Fruit fly (Drosophila melanogaster) whole organism, embryonic: ENCODE data around the gene CG14252.

Experiments used
- B-H1 ChIP-seq: fragments of 200-800 bp; sonication (Bioruptor generic); IDR thresholded peaks from 3 replicates; pipeline ENCODE4 v1.3.6; 2022; ENCODE audit warnings: missing biosample characterization, missing genetic modification characterization
- CG10209 ChIP-seq: fragments of 200-800 bp; sonication (Bioruptor generic); optimal IDR thresholded peaks from 3 replicates; lab custom pipeline; 2017; ENCODE audit warnings: missing biosample characterization, mild to moderate bottlenecking, missing genetic modification characterization, missing genetic modification reagents
- CG10274 ChIP-seq: fragments of 200-800 bp; sonication (Bioruptor generic); optimal IDR thresholded peaks from 3 replicates; lab custom pipeline; 2017; ENCODE audit warnings: missing biosample characterization, mild to moderate bottlenecking, missing genetic modification characterization
- CG10321 ChIP-seq: fragments of 200-800 bp; sonication (Bioruptor generic); IDR thresholded peaks from 2 replicates; pipeline ENCODE4 v1.3.6; 2022; ENCODE audit warnings: missing biosample characterization, missing genetic modification characterization
- CG10366 ChIP-seq: fragments of 200-800 bp; sonication (Bioruptor generic); IDR thresholded peaks from 2 replicates; pipeline ENCODE4 v1.3.6; 2022; ENCODE audit warnings: missing biosample characterization, missing genetic modification characterization
- CG10565 ChIP-seq: fragments of 200-800 bp; sonication (Bioruptor generic); optimal IDR thresholded peaks from 3 replicates; lab custom pipeline; 2016; ENCODE audit warnings: missing biosample characterization, mild to moderate bottlenecking, missing genetic modification characterization
- CG10959 ChIP-seq: fragments of 200-800 bp; sonication (Bioruptor generic); IDR thresholded peaks from 2 replicates; pipeline ENCODE4 v1.3.6; 2022; ENCODE audit warnings: missing biosample characterization, missing genetic modification characterization
- CG11247 ChIP-seq: fragments of 200-800 bp; sonication (Bioruptor generic); IDR thresholded peaks from 2 replicates; pipeline ENCODE4 v1.3.6; 2022; ENCODE audit warnings: missing biosample characterization, missing genetic modification characterization
- CG12299 ChIP-seq: fragments of 200-800 bp; sonication (Bioruptor generic); optimal IDR thresholded peaks from 2 replicates; lab custom pipeline; 2018; ENCODE audit warnings: missing biosample characterization, mild to moderate bottlenecking, missing genetic modification characterization
- CG13424 ChIP-seq: fragments of 200-800 bp; sonication (Bioruptor generic); optimal IDR thresholded peaks from 2 replicates; lab custom pipeline; 2019; ENCODE audit warnings: missing biosample characterization, mild to moderate bottlenecking, missing genetic modification characterization, moderate library complexity
- CG15011 ChIP-seq: fragments of 200-800 bp; sonication (Bioruptor generic); optimal IDR thresholded peaks from 3 replicates; lab custom pipeline; 2018; ENCODE audit warnings: missing biosample characterization, mild to moderate bottlenecking, missing genetic modification characterization
- CG17186 ChIP-seq: fragments of 200-800 bp; sonication (Bioruptor generic); optimal IDR thresholded peaks from 3 replicates; lab custom pipeline; 2017; ENCODE audit warnings: missing biosample characterization, missing genetic modification reagents, missing genetic modification characterization
- CG17912 ChIP-seq: fragments of 200-800 bp; sonication (Bioruptor generic); optimal IDR thresholded peaks from 2 replicates; lab custom pipeline; 2018; ENCODE audit warnings: missing biosample characterization, mild to moderate bottlenecking, missing genetic modification characterization
- CG18619 ChIP-seq: fragments of 200-800 bp; sonication (Bioruptor generic); optimal IDR thresholded peaks from 3 replicates; lab custom pipeline; 2017; ENCODE audit warnings: missing biosample characterization, mild to moderate bottlenecking, missing genetic modification characterization
- CG30403 ChIP-seq: fragments of 200-800 bp; sonication (Bioruptor generic); optimal IDR thresholded peaks from 3 replicates; lab custom pipeline; 2016; ENCODE audit warnings: missing biosample characterization, missing genetic modification characterization
- CG31441 ChIP-seq: fragments of 200-800 bp; sonication (Bioruptor generic); IDR thresholded peaks from 2 replicates; pipeline ENCODE4 v1.3.6; 2022; ENCODE audit warnings: missing biosample characterization, missing genetic modification characterization
- CG3407 ChIP-seq: fragments of 200-800 bp; sonication (Bioruptor generic); optimal IDR thresholded peaks from 2 replicates; lab custom pipeline; 2018; ENCODE audit warnings: missing biosample characterization, mild to moderate bottlenecking, missing genetic modification characterization
- CG5953 ChIP-seq: fragments of 200-800 bp; sonication (Bioruptor generic); IDR thresholded peaks from 2 replicates; pipeline ENCODE4 v1.3.6; 2022; ENCODE audit warnings: missing biosample characterization, missing genetic modification characterization
- CG6813 ChIP-seq: fragments of 200-800 bp; sonication (Bioruptor generic); optimal IDR thresholded peaks from 2 replicates; lab custom pipeline; 2017; ENCODE audit warnings: missing biosample characterization, missing genetic modification characterization, mild to moderate bottlenecking, moderate library complexity, missing genetic modification reagents
- CG7271 ChIP-seq: fragments of 200-800 bp; sonication (Bioruptor generic); optimal IDR thresholded peaks from 2 replicates; lab custom pipeline; 2018; ENCODE audit warnings: missing biosample characterization, mild to moderate bottlenecking, missing genetic modification characterization, moderate library complexity
- CG7928 ChIP-seq: fragments of 200-800 bp; sonication (Bioruptor generic); optimal IDR thresholded peaks from 2 replicates; lab custom pipeline; 2017; ENCODE audit warnings: missing biosample characterization, mild to moderate bottlenecking, missing genetic modification characterization
- CkIIα-i1 ChIP-seq: fragments of 200-800 bp; sonication (Bioruptor generic); IDR thresholded peaks from 2 replicates; pipeline ENCODE4 v1.3.6; 2022; ENCODE audit warnings: missing biosample characterization, missing genetic modification characterization
- Dip2 ChIP-seq: fragments of 200-800 bp; sonication (Bioruptor generic); IDR thresholded peaks from 2 replicates; pipeline ENCODE4 v1.3.6; 2022; ENCODE audit warnings: missing biosample characterization, missing genetic modification characterization
- Dip3 ChIP-seq: fragments of 200-800 bp; sonication (Bioruptor generic); optimal IDR thresholded peaks from 3 replicates; lab custom pipeline; 2016; ENCODE audit warnings: missing biosample characterization, missing genetic modification characterization
- Dp ChIP-seq: fragments of 200-800 bp; sonication (Bioruptor generic); optimal IDR thresholded peaks from 2 replicates; lab custom pipeline; 2018; ENCODE audit warnings: missing biosample characterization, mild to moderate bottlenecking, missing genetic modification characterization, moderate library complexity
- Ets65A ChIP-seq: fragments of 200-800 bp; sonication (Bioruptor generic); peaks from one replicate; lab custom pipeline; 2016; ENCODE audit warnings: missing biosample characterization, missing genetic modification characterization
- Lim3 ChIP-seq: fragments of 200-800 bp; sonication (Bioruptor generic); IDR thresholded peaks from 2 replicates; pipeline ENCODE4 v1.3.6; 2022; ENCODE audit warnings: missing biosample characterization, missing genetic modification characterization
- Mes4 ChIP-seq: fragments of 200-800 bp; sonication (Bioruptor generic); optimal IDR thresholded peaks from 2 replicates; lab custom pipeline; 2016; ENCODE audit warnings: missing biosample characterization, missing genetic modification characterization
- Oli ChIP-seq: fragments of 200-800 bp; sonication (Bioruptor generic); optimal IDR thresholded peaks from 2 replicates; lab custom pipeline; 2018; ENCODE audit warnings: missing biosample characterization, mild to moderate bottlenecking, missing genetic modification characterization, moderate library complexity
- Rfx ChIP-seq: fragments of 200-800 bp; sonication (Bioruptor generic); IDR thresholded peaks from 2 replicates; pipeline ENCODE4 v1.3.6; 2022; ENCODE audit warnings: missing biosample characterization, missing genetic modification characterization
- Sin3A ChIP-seq: fragments of >200 bp; optimal IDR thresholded peaks from 2 replicates; lab custom pipeline; 2018
- Spps ChIP-seq: fragments of 200-800 bp; sonication (Bioruptor generic); optimal IDR thresholded peaks from 2 replicates; lab custom pipeline; 2018; ENCODE audit warnings: missing biosample characterization, mild to moderate bottlenecking, missing genetic modification characterization
- chn ChIP-seq: fragments of 200-800 bp; sonication (Bioruptor generic); optimal IDR thresholded peaks from 2 replicates; lab custom pipeline; 2016; ENCODE audit warnings: missing biosample characterization, missing genetic modification characterization
- croc ChIP-seq: fragments of 200-800 bp; sonication (Bioruptor generic); conservative IDR thresholded peaks from 3 replicates; pipeline ENCODE4 v1.3.6; 2022; ENCODE audit warnings: missing biosample characterization, missing genetic modification characterization
- danr ChIP-seq: fragments of 200-800 bp; sonication (Bioruptor generic); IDR thresholded peaks from 2 replicates; pipeline ENCODE4 v1.3.6; 2022; ENCODE audit warnings: missing biosample characterization, missing genetic modification characterization
- dimm ChIP-seq: fragments of 200-800 bp; sonication (Bioruptor generic); IDR thresholded peaks from 2 replicates; pipeline ENCODE4 v1.3.6; 2022; ENCODE audit warnings: missing biosample characterization, missing genetic modification characterization
- ems ChIP-seq: fragments of 200-800 bp; sonication (Bioruptor generic); optimal IDR thresholded peaks from 3 replicates; lab custom pipeline; 2016; ENCODE audit warnings: missing biosample characterization, missing genetic modification characterization
- en ChIP-seq: fragments of 200-800 bp; sonication (Bioruptor generic); optimal IDR thresholded peaks from 2 replicates; lab custom pipeline; 2016; ENCODE audit warnings: missing biosample characterization, missing genetic modification characterization
- ewg ChIP-seq: fragments of 200-800 bp; sonication (Bioruptor generic); optimal IDR thresholded peaks from 3 replicates; lab custom pipeline; 2017; ENCODE audit warnings: mild to moderate bottlenecking, missing biosample characterization, missing genetic modification reagents, missing genetic modification characterization
- gem ChIP-seq: fragments of 200-800 bp; sonication (Bioruptor generic); optimal IDR thresholded peaks from 2 replicates; lab custom pipeline; 2019; ENCODE audit warnings: missing biosample characterization, mild to moderate bottlenecking, missing genetic modification characterization, moderate library complexity
- jigr1 ChIP-seq: fragments of 200-800 bp; sonication (Bioruptor generic); IDR thresholded peaks from 3 replicates; pipeline ENCODE4 v1.3.6; 2022; ENCODE audit warnings: missing biosample characterization, missing genetic modification characterization
- lab ChIP-seq: fragments of 200-800 bp; sonication (Bioruptor generic); optimal IDR thresholded peaks from 3 replicates; lab custom pipeline; 2017; ENCODE audit warnings: missing biosample characterization, missing genetic modification characterization, mild to moderate bottlenecking, moderate library complexity, missing genetic modification reagents
- lmd ChIP-seq: fragments of 200-800 bp; sonication (Bioruptor generic); IDR thresholded peaks from 2 replicates; pipeline ENCODE4 v1.3.6; 2022; ENCODE audit warnings: missing biosample characterization, missing genetic modification characterization
- maf-S ChIP-seq: fragments of 200-800 bp; sonication (Bioruptor generic); optimal IDR thresholded peaks from 2 replicates; lab custom pipeline; 2016; ENCODE audit warnings: missing biosample characterization, missing genetic modification characterization
- org-1 ChIP-seq: fragments of 200-800 bp; sonication (Bioruptor generic); optimal IDR thresholded peaks from 2 replicates; lab custom pipeline; 2017; ENCODE audit warnings: missing biosample characterization, missing genetic modification characterization
- prd ChIP-seq, 3 experiments: fragments of >200 bp in 2 of 3; fragments of 200-800 bp in 1 of 3; sonication (Bioruptor generic) in 1 of 3; optimal IDR thresholded peaks in 2 of 3; IDR thresholded peaks in 1 of 3; 2 replicates in 2 of 3; 3 replicates in 1 of 3; pipeline versions ENCODE4 v1.3.6 to Lab custom; 2017 to 2022; ENCODE audit warnings: missing biosample characterization in 1 of 3, missing genetic modification characterization in 1 of 3
- ranshi ChIP-seq: fragments of 200-800 bp; sonication (Bioruptor generic); IDR thresholded peaks from 2 replicates; pipeline ENCODE4 v1.3.6; 2022; ENCODE audit warnings: missing biosample characterization, missing genetic modification characterization
- tgo ChIP-seq: fragments of 200-800 bp; sonication (Bioruptor generic); IDR thresholded peaks from 3 replicates; pipeline ENCODE4 v1.3.6; 2022; ENCODE audit warnings: missing biosample characterization, missing genetic modification characterization
- trh ChIP-seq: fragments of 200-800 bp; sonication (Bioruptor generic); optimal IDR thresholded peaks from 2 replicates; lab custom pipeline; 2016; ENCODE audit warnings: missing biosample characterization, missing genetic modification characterization
- tx ChIP-seq: fragments of 200-800 bp; sonication (Bioruptor generic); optimal IDR thresholded peaks from 2 replicates; lab custom pipeline; 2016; ENCODE audit warnings: missing biosample characterization, missing genetic modification characterization
- vvl ChIP-seq: fragments of 200-800 bp; sonication (Bioruptor generic); IDR thresholded peaks from 2 replicates; pipeline ENCODE4 v1.3.6; 2022; ENCODE audit warnings: missing biosample characterization, missing genetic modification characterization

CG14252 gene

dm6 chr3R:26963747-26964174, 18.4 kb downstream of the CG14252 start (continued):
- TF ChIP-seq CG15011 (GFP tag; lab: Kevin White, UChicago) (peak; percentile 76), CG10274 (GFP tag; lab: Kevin White, UChicago) (peak; percentile 5), CG31441 (peak; percentile 70), CG17912 (GFP tag; lab: Kevin White, UChicago) (no peak), CG5953 (GFP tag; lab: Robert Waterston, UW) (0 out of 2 replicates have a peak, but pooled peaks have one; percentile 17), B-H1 (GFP tag; lab: Robert Waterston, UW) (no peak), Dp (GFP tag; lab: Kevin White, UChicago) (no peak), croc (GFP tag; lab: Robert Waterston, UW) (peak; percentile 43; the same call in 2 of the 3 replicates), ranshi (GFP tag; lab: Robert Waterston, UW) (peak; percentile 23; the same call in 1 of the 2 replicates), trh (GFP tag; lab: Kevin White, UChicago) (no peak), CG11247 (no peak), lab (GFP tag; lab: Kevin White, UChicago) (peak; percentile 90), gem (tag; lab: Kevin White, UChicago) (peak; percentile 64), Dip3 (GFP tag; lab: Kevin White, UChicago) (peak; percentile 41), dimm (GFP tag; lab: Robert Waterston, UW) (no peak), tx (GFP tag; lab: Kevin White, UChicago) (peak; percentile 3), maf-S (no peak), danr (GFP tag; lab: Robert Waterston, UW) (peak; percentile 63), CG18619 (GFP tag; lab: Kevin White, UChicago) (peak; percentile 14), ems (GFP tag; lab: Kevin White, UChicago) (peak; percentile 55), CG7271 (tag; lab: Kevin White, UChicago) (peak; percentile 62), CG6813 (GFP tag; lab: Kevin White, UChicago) (peak; percentile 83), Sin3A (lab: Kevin White, UChicago) (no peak), CG13424 (tag; lab: Kevin White, UChicago) (peak; percentile 39), chn (no peak), Mes4 (GFP tag; lab: Kevin White, UChicago) (no peak), org-1 (GFP tag; lab: Kevin White, UChicago) (peak; percentile 50), en (GFP tag; lab: Kevin White, UChicago) (no peak), CkIIα-i1 (GFP tag; lab: Robert Waterston, UW) (no peak), CG7928 (no peak), CG10209 (GFP tag; lab: Kevin White, UChicago) (peak; percentile 35), tgo (peak; percentile 50; the same call in 1 of the 3 replicates), jigr1 (no peak), CG30403 (peak; percentile 62), Spps (peak; percentile 73), CG12299 (tag; lab: Kevin White, UChicago) (peak; percentile 34), prd (optimal IDR thresholded peaks at IDR 0.05; lab: Kevin White, UChicago) (no peak), prd (GFP tag; IDR thresholded peaks at IDR 0.05; lab: Robert Waterston, UW) (peak; percentile 74), CG10565 (GFP tag; lab: Kevin White, UChicago) (peak; percentile 40), lmd (GFP tag; lab: Robert Waterston, UW) (peak; percentile 72), Ets65A (GFP tag; lab: Kevin White, UChicago) (peak; percentile 96), CG17186 (no peak), CG10366 (peak; percentile 33; the same call in 1 of the 2 replicates), CG10959 (GFP tag; lab: Robert Waterston, UW) (peak; percentile 58; the same call in 1 of the 2 replicates), Rfx (GFP tag; lab: Robert Waterston, UW) (peak; percentile 29; the same call in 1 of the 2 replicates), Lim3 (no peak), Dip2 (GFP tag; lab: Robert Waterston, UW) (no peak), CG10321 (no peak), ewg (GFP tag; lab: Kevin White, UChicago) (peak; percentile 10), vvl (peak; percentile 72), Oli (tag; lab: Kevin White, UChicago) (peak; percentile 45), CG3407 (GFP tag; lab: Kevin White, UChicago) (peak; percentile 16)
